Fruit fly (Drosophila melanogaster): ENCODE results near the gene CG42688.

The CG42688 gene

DNA sequence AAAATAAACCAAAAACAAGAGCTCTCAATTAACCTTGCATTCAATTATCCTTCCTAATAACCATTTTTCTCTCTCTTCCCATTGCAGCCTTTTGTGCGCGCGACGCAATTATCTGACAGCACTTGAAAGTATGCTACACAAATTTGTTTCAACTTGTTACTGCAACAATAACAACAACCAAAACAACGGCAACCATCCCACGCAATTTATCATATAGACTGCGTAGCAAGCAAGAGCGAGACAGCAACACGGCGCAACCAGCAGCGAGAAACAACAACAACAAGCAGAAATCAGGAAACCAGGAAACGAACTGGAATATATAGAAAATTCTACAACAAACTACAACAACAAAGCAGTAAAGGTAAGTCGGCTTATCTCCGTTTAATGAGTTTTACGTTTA lies 16.6 kb downstream of the CG42688 start (continued):
- no peak for TF ChIP-seq CG12744 (GFP tag; optimal IDR thresholded peaks at IDR 0.05)
- no peak for TF ChIP-seq Trl (optimal IDR thresholded peaks at IDR 0.05)
- TF ChIP-seq Trl (GFP tag; optimal IDR thresholded peaks at IDR 0.05), result no peak
- TF ChIP-seq CG3838 (GFP tag; optimal IDR thresholded peaks at IDR 0.05), result no peak
- TF ChIP-seq BtbVII (GFP tag; optimal IDR thresholded peaks at IDR 0.05), result no peak
- TF ChIP-seq pum (GFP tag; optimal IDR thresholded peaks at IDR 0.05), result no peak
- no peak for TF ChIP-seq sim (GFP tag; IDR thresholded peaks at IDR 0.05)
- TF ChIP-seq klu (GFP tag; IDR thresholded peaks at IDR 0.05), result peak; percentile 56; the same call in 1 of the 2 replicates
- TF ChIP-seq Hmr (GFP tag; optimal IDR thresholded peaks at IDR 0.05), result no peak
- TF ChIP-seq twi (tag; optimal IDR thresholded peaks at IDR 0.05), result no peak
- TF ChIP-seq Bgb (GFP tag; IDR thresholded peaks at IDR 0.05; ENCODE audit: partially characterized antibody), result peak; percentile 17; the same call in 1 of the 2 replicates
- 0 out of 2 replicates have a peak, but pooled peaks have one; percentile 10 for TF ChIP-seq Ada2b (GFP tag; IDR thresholded peaks at IDR 0.05)
- no peak for TF ChIP-seq CG30431 (GFP tag; optimal IDR thresholded peaks at IDR 0.05)
- peak; percentile 94 for TF ChIP-seq CG15479 (GFP tag; optimal IDR thresholded peaks at IDR 0.05)
- TF ChIP-seq CG4360 (GFP tag; IDR thresholded peaks at IDR 0.05), result peak; percentile 99
- TF ChIP-seq crp (GFP tag; optimal IDR thresholded peaks at IDR 0.05), result no peak
- no peak for TF ChIP-seq gfzf (GFP tag; optimal IDR thresholded peaks at IDR 0.05)
- peak; percentile 41 for TF ChIP-seq ftz-f1 (GFP tag; optimal IDR thresholded peaks at IDR 0.05)
- TF ChIP-seq CG6254 (GFP tag; optimal IDR thresholded peaks at IDR 0.05), result no peak
- no peak for TF ChIP-seq eyg (GFP tag; optimal IDR thresholded peaks at IDR 0.05)
- TF ChIP-seq hth (optimal IDR thresholded peaks at IDR 0.05), result no peak
- TF ChIP-seq peb (GFP tag; IDR thresholded peaks at IDR 0.05), result no peak
- no peak for TF ChIP-seq CG18764 (GFP tag; optimal IDR thresholded peaks at IDR 0.05)
- peak; percentile 68 for TF ChIP-seq CG5180 (GFP tag; optimal IDR thresholded peaks at IDR 0.05)
- TF ChIP-seq grau (tag; optimal IDR thresholded peaks at IDR 0.05), result no peak
- TF ChIP-seq toy (GFP tag; IDR thresholded peaks at IDR 0.05), result no peak
- TF ChIP-seq CG8765 (GFP tag; IDR thresholded peaks at IDR 0.05), result no peak
- peak; percentile 22 for TF ChIP-seq sug (tag; optimal IDR thresholded peaks at IDR 0.05)
- no peak for TF ChIP-seq sob (GFP tag; IDR thresholded peaks at IDR 0.05)
- TF ChIP-seq insv (GFP tag; optimal IDR thresholded peaks at IDR 0.05), result no peak
- no peak for TF ChIP-seq disco-r (GFP tag; optimal IDR thresholded peaks at IDR 0.05)
- no peak for TF ChIP-seq CG10462 (GFP tag; optimal IDR thresholded peaks at IDR 0.05)
- no peak for TF ChIP-seq Xbp1 (GFP tag; optimal IDR thresholded peaks at IDR 0.05)
- TF ChIP-seq CG11696 (GFP tag; IDR thresholded peaks at IDR 0.05), result no peak
- TF ChIP-seq ranshi (GFP tag; IDR thresholded peaks at IDR 0.05), result no peak
- TF ChIP-seq CG2120 (GFP tag; optimal IDR thresholded peaks at IDR 0.05), result no peak
- no peak for TF ChIP-seq CG5245 (GFP tag; optimal IDR thresholded peaks at IDR 0.05)
- no peak for TF ChIP-seq CG3281 (GFP tag; optimal IDR thresholded peaks at IDR 0.05)
- no peak for TF ChIP-seq grn (GFP tag; optimal IDR thresholded peaks at IDR 0.05)
- no peak for TF ChIP-seq Sox102F (GFP tag; optimal IDR thresholded peaks at IDR 0.05)
- TF ChIP-seq bcd (GFP tag; optimal IDR thresholded peaks at IDR 0.05), result no peak
- no peak for TF ChIP-seq chm (GFP tag; IDR thresholded peaks at IDR 0.05)
- no peak for TF ChIP-seq NK7.1 (GFP tag; optimal IDR thresholded peaks at IDR 0.05)
- TF ChIP-seq Pdp1 (GFP tag; optimal IDR thresholded peaks at IDR 0.05), result no peak
- TF ChIP-seq jumu (GFP tag; optimal IDR thresholded peaks at IDR 0.05), result no peak
- TF ChIP-seq nerfin-2 (GFP tag; IDR thresholded peaks at IDR 0.05; ENCODE audit: partially characterized antibody), result no peak
- TF ChIP-seq CG10366 (GFP tag; IDR thresholded peaks at IDR 0.05), result no peak
- no peak for TF ChIP-seq D (optimal IDR thresholded peaks at IDR 0.05)
- TF ChIP-seq D (GFP tag; optimal IDR thresholded peaks at IDR 0.05), result no peak
- TF ChIP-seq kah (GFP tag; optimal IDR thresholded peaks at IDR 0.05), result no peak
- TF ChIP-seq crol (GFP tag; IDR thresholded peaks at IDR 0.05), result no peak
- TF ChIP-seq h (optimal IDR thresholded peaks at IDR 0.05), result no peak
- no peak for TF ChIP-seq cas (GFP tag; IDR thresholded peaks at IDR 0.05)
- TF ChIP-seq Opbp (GFP tag; IDR thresholded peaks at IDR 0.05; ENCODE audit: partially characterized antibody), result no peak

All from whole organism, embryonic.